Worm (Caenorhabditis elegans) whole organism, midembryonic: Measurements from ENCODE around the gene fbxa-77.
"Not testable (repeated sequence)": the region's sequence is repeated elsewhere in the genome, so short reads cannot be mapped to it uniquely, and the experiment has no call there.

Experiments used
- T22C8.4 ChIP-seq: fragments of 200-800 bp; sonication (Bioruptor generic); IDR thresholded peaks from 2 replicates; pipeline ENCODE4 v1.3.6; 2022; ENCODE audit warnings: missing genetic modification characterization, missing compliant biosample characterization
- cog-1 ChIP-seq: sonication (generic microtip); optimal IDR thresholded peaks from 2 replicates; lab custom pipeline; 2016; ENCODE audit warnings: missing genetic modification characterization, missing compliant biosample characterization
- flt-1 ChIP-seq: fragments of 200-800 bp; sonication (Bioruptor generic); IDR thresholded peaks from 2 replicates; pipeline ENCODE4 v1.3.6; 2022; ENCODE audit warnings: missing genetic modification characterization, missing compliant biosample characterization
- klf-2 ChIP-seq: fragments of 200-800 bp; sonication (Bioruptor generic); conservative IDR thresholded peaks from 2 replicates; pipeline ENCODE4 v1.3.6; 2022; ENCODE audit warnings: missing genetic modification reagents, missing genetic modification characterization, missing compliant biosample characterization
- med-1 ChIP-seq: sonication (generic microtip); optimal IDR thresholded peaks from 2 replicates; lab custom pipeline; 2017; ENCODE audit warnings: missing genetic modification characterization, mild to moderate bottlenecking, missing compliant biosample characterization, antibody characterized with exemption, missing genetic modification reagents; ENCODE audit not compliant: insufficient read depth
- ref-1 ChIP-seq: fragments of 200-800 bp; sonication (Bioruptor generic); conservative IDR thresholded peaks from 2 replicates; pipeline ENCODE4 v1.3.6; 2022; ENCODE audit warnings: missing genetic modification reagents, missing genetic modification characterization, missing compliant biosample characterization
- tab-1 ChIP-seq: fragments of 200-800 bp; sonication (Bioruptor generic); IDR thresholded peaks from 2 replicates; pipeline ENCODE4 v1.3.6; 2022; ENCODE audit warnings: missing genetic modification characterization, missing compliant biosample characterization
- ztf-23 ChIP-seq: fragments of 200-800 bp; sonication (Bioruptor generic); IDR thresholded peaks from 2 replicates; pipeline ENCODE4 v1.3.6; 2022; ENCODE audit warnings: missing genetic modification reagents, missing genetic modification characterization, missing compliant biosample characterization
- ztf-29 ChIP-seq: fragments of 200-800 bp; sonication (Bioruptor generic); IDR thresholded peaks from 2 replicates; pipeline ENCODE4 v1.3.6; 2022; ENCODE audit warnings: missing genetic modification reagents, missing genetic modification characterization, missing compliant biosample characterization

The fbxa-77 gene

DNA sequence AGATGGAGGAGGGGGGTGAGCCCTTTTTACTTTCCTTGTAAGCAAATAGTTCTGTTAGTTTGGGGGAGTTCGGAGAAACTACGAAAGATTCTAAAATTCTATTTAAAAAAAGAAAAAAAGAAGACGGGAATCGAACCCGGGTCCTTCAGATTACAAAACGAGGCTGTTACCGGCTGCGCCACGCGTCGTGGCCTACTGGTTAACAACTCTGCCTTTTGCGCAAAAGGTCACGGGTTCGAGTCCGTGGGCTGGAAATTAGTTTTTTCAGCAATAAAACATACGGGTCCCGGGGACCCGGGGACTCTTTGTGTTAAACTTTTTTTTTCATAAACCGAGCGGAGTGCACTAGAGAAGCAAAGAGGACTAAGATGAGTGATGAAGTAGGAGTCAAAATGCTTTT, 18.1 kb upstream of the fbxa-77 start:
- no peak for TF ChIP-seq cog-1
- no peak for TF ChIP-seq ztf-23 (GFP tag; lab: Robert Waterston, UW)
- TF ChIP-seq ztf-29 (GFP tag; lab: Robert Waterston, UW) = no peak
- no peak for TF ChIP-seq ref-1
- TF ChIP-seq T22C8.4 (GFP tag; lab: Robert Waterston, UW) = no peak
- TF ChIP-seq flt-1 (GFP tag; lab: Robert Waterston, UW) = no peak
- no peak for TF ChIP-seq klf-2 (GFP tag; lab: Robert Waterston, UW)
- no peak for TF ChIP-seq tab-1

DNA sequence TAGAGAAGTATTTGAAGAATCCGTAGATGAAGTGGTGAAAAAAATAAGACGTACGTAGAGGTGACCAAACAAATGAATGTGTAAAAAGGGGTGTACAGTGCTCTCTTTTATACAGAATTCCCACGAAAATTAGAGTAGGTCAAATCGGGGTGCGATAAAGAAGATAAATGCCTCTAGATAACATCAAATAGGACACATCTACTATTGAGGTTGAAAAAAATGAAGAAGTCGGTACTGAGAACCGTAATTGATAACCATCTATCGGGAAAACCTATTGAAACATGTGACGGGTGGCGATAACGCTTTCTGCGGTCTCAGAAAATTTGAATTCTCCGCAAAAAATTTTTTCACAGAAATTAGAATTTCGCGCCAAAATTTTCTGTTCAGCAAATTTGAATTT, 10.6 kb upstream of the fbxa-77 start, which contains the start of gene fbxa-61:
Gene fbxa-61 (plus strand): TSS at position 345 of the 400 bp plus-strand sequence.
- no peak for TF ChIP-seq ztf-23 (GFP tag; lab: Robert Waterston, UW)
- TF ChIP-seq ref-1 = no peak
- no peak for TF ChIP-seq flt-1 (GFP tag; lab: Robert Waterston, UW)
- no peak for TF ChIP-seq tab-1
- no peak for TF ChIP-seq T22C8.4 (GFP tag; lab: Robert Waterston, UW)
- TF ChIP-seq med-1 (GFP tag; lab: Kevin White, UChicago) = no peak
- no peak for TF ChIP-seq cog-1
- no peak for TF ChIP-seq ztf-29 (GFP tag; lab: Robert Waterston, UW)
- no peak for TF ChIP-seq klf-2 (GFP tag; lab: Robert Waterston, UW)

DNA sequence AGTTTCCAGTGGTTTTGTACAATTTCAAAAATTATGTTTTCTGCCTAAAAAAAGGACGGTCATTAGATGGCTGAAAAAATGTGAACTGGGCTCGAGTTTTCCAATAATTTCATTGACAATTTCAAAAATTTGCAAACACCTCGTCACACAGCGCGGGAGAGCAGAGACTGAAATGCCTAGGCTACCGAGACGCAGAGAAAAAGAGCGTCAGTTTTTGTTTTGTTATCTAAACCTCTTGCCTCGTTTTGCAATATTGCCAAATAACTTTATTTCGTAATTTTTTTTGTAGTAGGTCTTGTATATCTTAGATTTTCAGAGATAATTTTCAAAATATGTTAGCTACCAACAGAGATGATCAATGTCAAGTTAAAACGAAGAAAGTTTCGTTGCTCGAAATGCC, 6.1 kb upstream of the fbxa-77 start, which contains the start of gene fbxa-63:
Gene fbxa-63 (plus strand): TSS at position 310 of the 400 bp plus-strand sequence.
- TF ChIP-seq cog-1 = no peak
- no peak for TF ChIP-seq med-1 (GFP tag; lab: Kevin White, UChicago)
- TF ChIP-seq ztf-29 (GFP tag; lab: Robert Waterston, UW) = no peak
- TF ChIP-seq T22C8.4 (GFP tag; lab: Robert Waterston, UW) = no peak
- no peak for TF ChIP-seq ref-1
- no peak for TF ChIP-seq tab-1
- no peak for TF ChIP-seq klf-2 (GFP tag; lab: Robert Waterston, UW)
- TF ChIP-seq ztf-23 (GFP tag; lab: Robert Waterston, UW) = no peak
- TF ChIP-seq flt-1 (GFP tag; lab: Robert Waterston, UW) = no peak

DNA sequence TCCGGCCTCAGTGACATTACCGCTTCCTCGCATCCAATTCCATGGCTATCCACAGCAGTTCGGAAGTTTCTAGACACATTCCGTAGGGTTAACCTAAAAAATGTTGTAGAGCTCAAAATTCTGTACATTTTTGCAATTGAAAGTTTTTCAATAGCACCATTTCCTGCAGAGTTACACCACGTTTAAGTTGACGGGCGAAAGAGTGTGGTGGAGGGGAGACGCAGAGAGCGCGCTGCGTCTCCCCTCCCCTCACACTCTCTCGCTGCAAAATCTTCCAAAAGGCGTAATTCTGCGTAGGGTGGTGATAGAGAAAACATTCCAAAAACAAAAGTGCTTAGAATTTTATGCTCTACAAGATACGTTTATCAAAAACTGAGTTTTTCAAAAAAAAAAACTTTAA, 940 bp upstream of the fbxa-77 start:
- TF ChIP-seq T22C8.4 (GFP tag; lab: Robert Waterston, UW) (no peak), klf-2 (GFP tag; lab: Robert Waterston, UW) (no peak), cog-1 (no peak), med-1 (GFP tag; lab: Kevin White, UChicago) (no peak), ref-1 (no peak), tab-1 (no peak), ztf-23 (GFP tag; lab: Robert Waterston, UW) (no peak), flt-1 (GFP tag; lab: Robert Waterston, UW) (no peak)

DNA sequence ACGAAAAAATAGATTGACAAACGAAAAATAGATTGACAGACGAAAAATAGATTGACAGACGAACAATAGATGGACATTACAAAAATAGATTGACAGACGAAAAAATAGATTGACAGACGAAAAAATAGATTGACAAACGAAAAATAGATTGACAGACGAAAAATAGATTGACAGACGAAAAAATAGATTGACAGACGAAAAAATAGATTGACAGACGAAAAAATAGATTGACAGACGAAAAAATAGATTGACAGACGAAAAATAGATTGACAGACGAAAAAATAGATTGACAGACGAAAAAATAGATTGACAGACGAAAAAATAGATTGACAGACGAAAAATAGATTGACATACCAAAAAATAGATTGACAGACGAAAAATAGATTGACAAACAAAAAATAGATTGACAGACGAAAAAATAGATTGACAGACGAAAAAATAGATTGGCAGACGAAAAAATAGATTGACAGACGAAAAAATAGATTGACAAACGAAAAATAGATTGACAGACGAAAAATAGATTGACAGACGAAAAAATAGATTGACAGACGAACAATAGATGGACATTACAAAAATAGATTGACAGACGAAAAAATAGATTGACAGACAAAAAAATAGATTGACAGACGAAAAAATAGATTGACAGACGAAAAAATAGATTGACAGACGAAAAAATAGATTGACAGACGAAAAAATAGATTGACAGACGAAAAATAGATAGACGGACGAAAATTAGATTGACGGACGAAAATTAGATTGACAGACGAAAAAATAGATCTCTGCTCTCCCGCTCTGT, 3.3 kb downstream of the fbxa-77 start:
- TF ChIP-seq ztf-29 (GFP tag; lab: Robert Waterston, UW) (0 out of 2 replicates have a peak, but pooled peaks have one; percentile 19), ztf-23 (GFP tag; lab: Robert Waterston, UW) (peak; percentile 29; the same call in 1 of the 2 replicates)

DNA sequence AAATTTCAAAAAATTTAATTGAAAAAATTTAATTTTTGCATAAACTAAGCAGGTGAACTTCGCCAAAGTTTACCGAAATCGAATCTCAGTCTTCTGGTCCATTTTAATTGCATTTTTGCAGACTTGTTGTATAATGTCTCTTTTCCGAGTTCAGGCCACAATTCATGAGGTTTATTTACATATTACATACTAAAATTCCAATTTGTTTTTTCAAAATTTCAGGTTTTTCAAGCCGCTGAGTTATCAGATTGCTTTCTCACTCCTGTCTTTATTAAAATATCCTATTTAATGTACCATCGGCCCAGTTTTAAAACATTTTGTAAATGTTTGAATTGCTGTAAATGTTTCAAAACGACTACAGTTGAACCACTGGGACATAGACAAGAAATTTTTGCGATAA, 7.2 kb downstream of the fbxa-77 start, which contains the start of gene fbxa-208:
Gene fbxa-208 (plus strand): TSS at position 301 of the 400 bp plus-strand sequence.
- not testable (repeated sequence) for TF ChIP-seq tab-1; ref-1; klf-2 (GFP tag; lab: Robert Waterston, UW)

DNA sequence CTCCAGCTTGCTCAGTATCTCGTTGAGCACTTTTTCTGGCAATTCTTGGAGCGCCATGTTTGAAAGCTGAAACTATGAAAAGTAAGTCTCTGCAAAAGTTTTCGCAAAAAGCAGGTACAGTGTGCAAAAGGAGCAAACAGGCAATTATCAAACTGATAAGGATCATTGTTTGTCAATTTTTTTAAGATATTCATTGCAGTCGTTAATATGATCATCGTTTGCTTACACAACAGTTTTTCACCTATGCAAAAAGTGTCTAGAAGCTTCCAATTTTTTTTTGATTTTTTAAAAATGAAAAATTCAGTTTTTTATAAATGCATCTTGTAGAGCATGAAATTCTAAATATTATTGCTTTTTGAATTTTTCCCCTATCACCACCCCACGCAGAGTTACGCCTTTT, 9.1 kb downstream of the fbxa-77 start, which contains the start of gene fbxa-78:
Gene fbxa-78 (minus strand): TSS at position 101 of the 400 bp plus-strand sequence.
- TF ChIP-seq tab-1; ztf-29 (GFP tag; lab: Robert Waterston, UW); T22C8.4 (GFP tag; lab: Robert Waterston, UW): not testable (repeated sequence)

DNA sequence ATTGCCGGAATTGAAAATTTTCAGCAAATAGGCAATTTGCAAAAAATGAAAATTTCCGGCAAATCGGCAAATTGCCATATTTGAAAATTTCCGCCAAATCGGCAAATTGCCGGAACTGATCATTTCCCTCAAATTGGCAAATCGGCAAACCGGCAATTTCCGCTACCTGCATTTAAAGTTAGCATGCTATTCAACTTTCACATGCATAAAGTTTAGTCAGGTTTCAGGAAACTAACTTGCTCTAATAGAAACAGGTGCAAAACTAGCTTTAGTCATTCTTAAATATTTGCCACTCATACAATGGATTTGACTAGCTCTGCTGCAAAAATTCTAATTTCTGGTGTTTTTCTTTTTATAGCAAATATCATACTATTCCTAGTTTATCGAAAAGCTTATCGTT, 14.4 kb downstream of the fbxa-77 start, which contains the start of gene srz-9:
Gene srz-9 (plus strand): TSS at position 301 of the 400 bp plus-strand sequence.
- not testable (repeated sequence) for TF ChIP-seq med-1 (GFP tag; lab: Kevin White, UChicago); ztf-23 (GFP tag; lab: Robert Waterston, UW); cog-1

DNA sequence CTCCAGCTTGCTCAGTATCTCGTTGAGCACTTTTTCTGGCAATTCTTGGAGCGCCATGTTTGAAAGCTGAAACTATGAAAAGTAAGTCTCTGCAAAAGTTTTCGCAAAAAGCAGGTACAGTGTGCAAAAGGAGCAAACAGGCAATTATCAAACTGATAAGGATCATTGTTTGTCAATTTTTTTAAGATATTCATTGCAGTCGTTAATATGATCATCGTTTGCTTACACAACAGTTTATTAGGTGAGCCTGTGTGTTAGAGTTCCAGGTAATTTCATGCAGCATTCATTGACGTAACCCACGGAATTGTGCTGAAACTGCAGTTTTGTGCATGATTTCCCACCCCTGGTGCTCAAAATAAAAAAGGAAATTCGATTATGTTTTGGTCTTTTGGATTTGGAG, 17.5 kb downstream of the fbxa-77 start, which contains the start of gene fbxa-151:
Gene fbxa-151 (minus strand): TSS at position 101 of the 400 bp plus-strand sequence.
- TF ChIP-seq cog-1; ztf-29 (GFP tag; lab: Robert Waterston, UW); tab-1: not testable (repeated sequence)

DNA sequence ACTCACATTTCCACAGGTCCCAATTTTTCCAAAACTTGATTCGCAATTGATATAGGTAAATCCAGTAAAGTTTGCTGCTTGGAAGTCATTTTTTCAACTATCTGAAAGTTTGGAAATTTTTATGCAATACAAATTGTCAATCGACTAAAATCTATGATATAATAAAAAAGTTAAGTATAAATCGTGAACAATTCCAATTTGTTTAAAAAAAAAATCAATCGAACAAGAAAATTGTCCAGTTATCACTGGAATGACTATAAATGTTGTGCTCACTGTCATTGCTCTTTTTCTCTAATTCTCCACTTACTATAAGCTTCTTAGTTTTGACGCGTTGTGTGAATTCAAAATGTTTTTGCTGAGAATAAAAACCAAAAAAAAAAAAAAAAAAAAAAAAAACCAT, 19.9 kb downstream of the fbxa-77 start, which contains the start of gene fbxa-32:
Gene fbxa-32 (minus strand): TSS at position 101 of the 400 bp plus-strand sequence.
- TF ChIP-seq klf-2 (GFP tag; lab: Robert Waterston, UW) = no peak
